Fruit fly (Drosophila melanogaster) whole organism, pupa: Measurements from ENCODE around the gene CG14262.

Experiments
- CG10348 ChIP-seq: fragments of 200-800 bp; sonication (Bioruptor generic); IDR thresholded peaks from 2 replicates; pipeline ENCODE4 v1.3.6; 2022; ENCODE audit warnings: missing biosample characterization, missing genetic modification characterization
- CG12605 ChIP-seq: fragments of 200-800 bp; sonication (Bioruptor generic); IDR thresholded peaks from 2 replicates; pipeline ENCODE4 v1.3.6; 2022; ENCODE audit warnings: missing biosample characterization, missing genetic modification characterization
- CG13204 ChIP-seq: fragments of 200-800 bp; sonication (Bioruptor generic); optimal IDR thresholded peaks from 2 replicates; lab custom pipeline; 2018; ENCODE audit warnings: missing biosample characterization, mild to moderate bottlenecking, missing genetic modification characterization, moderate library complexity
- CG14655 ChIP-seq: fragments of 200-800 bp; sonication (Bioruptor generic); optimal IDR thresholded peaks from 3 replicates; lab custom pipeline; 2017; ENCODE audit warnings: mild to moderate bottlenecking, missing biosample characterization, missing genetic modification reagents, missing genetic modification characterization
- CG15710 ChIP-seq: fragments of 200-800 bp; sonication (Bioruptor generic); optimal IDR thresholded peaks from 2 replicates; lab custom pipeline; 2018; ENCODE audit warnings: missing biosample characterization, mild to moderate bottlenecking, missing genetic modification characterization, moderate library complexity
- CG17806 ChIP-seq: fragments of 200-800 bp; sonication (Bioruptor generic); optimal IDR thresholded peaks from 2 replicates; lab custom pipeline; 2018; ENCODE audit warnings: missing biosample characterization, mild to moderate bottlenecking, missing genetic modification characterization, moderate library complexity
- CG32121 ChIP-seq: fragments of 200-800 bp; sonication (Bioruptor generic); IDR thresholded peaks from 2 replicates; pipeline ENCODE4 v1.3.6; 2022; ENCODE audit warnings: missing biosample characterization, missing genetic modification characterization
- CG34367 ChIP-seq: fragments of 200-800 bp; sonication (Bioruptor generic); optimal IDR thresholded peaks from 2 replicates; lab custom pipeline; 2018; ENCODE audit warnings: missing biosample characterization, mild to moderate bottlenecking, missing genetic modification characterization
- CG4496 ChIP-seq: fragments of 200-800 bp; sonication (Bioruptor generic); IDR thresholded peaks from 3 replicates; pipeline ENCODE4 v1.3.6; 2022; ENCODE audit warnings: missing biosample characterization, missing genetic modification characterization
- CG8159 ChIP-seq: fragments of 200-800 bp; sonication (Bioruptor generic); optimal IDR thresholded peaks from 3 replicates; lab custom pipeline; 2018; ENCODE audit warnings: missing biosample characterization, mild to moderate bottlenecking, missing genetic modification characterization, moderate library complexity
- CG8301 ChIP-seq: fragments of 200-800 bp; sonication (Bioruptor generic); optimal IDR thresholded peaks from 2 replicates; lab custom pipeline; 2018; ENCODE audit warnings: missing biosample characterization, mild to moderate bottlenecking, missing genetic modification characterization
- CG9948 ChIP-seq: fragments of 200-800 bp; sonication (Bioruptor generic); optimal IDR thresholded peaks from 2 replicates; lab custom pipeline; 2018; ENCODE audit warnings: missing biosample characterization, mild to moderate bottlenecking, missing genetic modification characterization, moderate library complexity
- D1 ChIP-seq: fragments of 200-800 bp; sonication (Bioruptor generic); optimal IDR thresholded peaks from 2 replicates; lab custom pipeline; 2018; ENCODE audit warnings: missing biosample characterization, mild to moderate bottlenecking, missing genetic modification characterization, moderate library complexity
- EcR ChIP-seq: fragments of 200-800 bp; sonication (Bioruptor generic); optimal IDR thresholded peaks from 3 replicates; lab custom pipeline; 2019; ENCODE audit warnings: missing biosample characterization, missing genetic modification characterization, mild to moderate bottlenecking, moderate library complexity, missing genetic modification reagents
- Ets98B ChIP-seq: fragments of 200-800 bp; sonication (Bioruptor generic); IDR thresholded peaks from 2 replicates; pipeline ENCODE4 v1.3.6; 2022; ENCODE audit warnings: missing biosample characterization, missing genetic modification characterization
- Pif1A ChIP-seq: fragments of 200-800 bp; sonication (Bioruptor generic); optimal IDR thresholded peaks from 3 replicates; lab custom pipeline; 2016; ENCODE audit warnings: missing biosample characterization, missing genetic modification characterization
- Pif1B ChIP-seq: fragments of 200-800 bp; sonication (Bioruptor generic); optimal IDR thresholded peaks from 3 replicates; lab custom pipeline; 2016; ENCODE audit warnings: missing biosample characterization, missing genetic modification characterization
- Snoo ChIP-seq: fragments of 200-800 bp; sonication (Bioruptor generic); optimal IDR thresholded peaks from 3 replicates; lab custom pipeline; 2017; ENCODE audit warnings: missing biosample characterization, mild to moderate bottlenecking, missing genetic modification characterization, inconsistent platforms
- fd96Ca ChIP-seq: fragments of 200-800 bp; sonication (Bioruptor generic); IDR thresholded peaks from 3 replicates; pipeline ENCODE4 v1.3.6; 2022; ENCODE audit warnings: missing biosample characterization, missing genetic modification characterization
- gl ChIP-seq: fragments of 200-800 bp; sonication (Bioruptor generic); optimal IDR thresholded peaks from 2 replicates; lab custom pipeline; 2018; ENCODE audit warnings: missing biosample characterization, mild to moderate bottlenecking, missing genetic modification characterization
- rn ChIP-seq: fragments of 200-800 bp; sonication (Bioruptor generic); IDR thresholded peaks from 2 replicates; pipeline ENCODE4 v1.3.6; 2022; ENCODE audit warnings: missing biosample characterization, missing genetic modification characterization

Gene CG14262

dm6 chr3R:27247892-27248291, 17.3 kb downstream of the CG14262 start, which contains the start of gene CG5984:
CG5984 (minus strand) TSS chr3R:27247992.
- TF ChIP-seq CG10348 (GFP tag; lab: Robert Waterston, UW) (no peak), CG9948 (tag; lab: Kevin White, UChicago) (no peak), CG34367 (tag; lab: Kevin White, UChicago) (no peak), CG32121 (GFP tag; lab: Robert Waterston, UW) (no peak), Snoo (tag; lab: Kevin White, UChicago) (no peak), CG12605 (GFP tag; lab: Robert Waterston, UW) (no peak)
- TF ChIP-seq, all 21 proteins: peak for 0

- TF ChIP-seq Ets98B (GFP tag; lab: Robert Waterston, UW) (no peak), CG8159 (tag; lab: Kevin White, UChicago) (peak; percentile 87), CG32121 (GFP tag; lab: Robert Waterston, UW) (peak; percentile 49), Pif1B (GFP tag; lab: Kevin White, UChicago) (no peak), CG12605 (GFP tag; lab: Robert Waterston, UW) (peak; percentile 64), CG4496 (GFP tag; lab: Robert Waterston, UW) (peak; percentile 48; the same call in 1 of the 3 replicates), gl (no peak), rn (GFP tag; lab: Robert Waterston, UW) (no peak), CG8301 (tag; lab: Kevin White, UChicago) (peak; percentile 81), Snoo (tag; lab: Kevin White, UChicago) (no peak), CG14655 (no peak), Pif1A (GFP tag; lab: Kevin White, UChicago) (peak; percentile 5), CG13204 (GFP tag; lab: Kevin White, UChicago) (peak; percentile 10), CG17806 (tag; lab: Kevin White, UChicago) (peak; percentile 69), CG10348 (GFP tag; lab: Robert Waterston, UW) (no peak), CG15710 (tag; lab: Kevin White, UChicago) (peak; percentile 80), D1 (no peak), CG34367 (tag; lab: Kevin White, UChicago) (peak; percentile 68), CG9948 (tag; lab: Kevin White, UChicago) (peak; percentile 83), EcR (no peak), fd96Ca (GFP tag; lab: Robert Waterston, UW) (no peak)
Measured at dm6 chr3R:27246264-27246663, 19.0 kb downstream of the CG14262 start.

DNA sequence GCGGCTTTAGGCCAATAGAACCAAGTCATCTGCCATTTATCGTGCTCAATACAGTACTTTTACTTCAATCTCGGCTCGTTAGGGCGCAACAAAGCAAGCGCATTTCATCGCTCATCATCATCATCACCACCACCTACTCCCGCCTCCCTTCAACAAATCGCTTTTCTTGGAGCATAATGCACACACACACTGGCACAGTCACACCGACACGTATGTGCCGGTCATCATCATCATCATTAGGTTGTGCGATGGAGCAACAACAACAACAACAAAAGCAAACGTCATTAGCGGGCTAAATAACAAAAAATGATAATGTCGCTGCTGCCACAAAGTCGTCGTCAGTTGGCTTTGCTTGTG, 19.9 kb downstream of the CG14262 start:
- TF ChIP-seq CG32121 (GFP tag; lab: Robert Waterston, UW) (0 out of 2 replicates have a peak, but pooled peaks have one; percentile 25), gl (no peak), Snoo (tag; lab: Kevin White, UChicago) (no peak)
- TF ChIP-seq, all 21 proteins: peak for 1

DNA sequence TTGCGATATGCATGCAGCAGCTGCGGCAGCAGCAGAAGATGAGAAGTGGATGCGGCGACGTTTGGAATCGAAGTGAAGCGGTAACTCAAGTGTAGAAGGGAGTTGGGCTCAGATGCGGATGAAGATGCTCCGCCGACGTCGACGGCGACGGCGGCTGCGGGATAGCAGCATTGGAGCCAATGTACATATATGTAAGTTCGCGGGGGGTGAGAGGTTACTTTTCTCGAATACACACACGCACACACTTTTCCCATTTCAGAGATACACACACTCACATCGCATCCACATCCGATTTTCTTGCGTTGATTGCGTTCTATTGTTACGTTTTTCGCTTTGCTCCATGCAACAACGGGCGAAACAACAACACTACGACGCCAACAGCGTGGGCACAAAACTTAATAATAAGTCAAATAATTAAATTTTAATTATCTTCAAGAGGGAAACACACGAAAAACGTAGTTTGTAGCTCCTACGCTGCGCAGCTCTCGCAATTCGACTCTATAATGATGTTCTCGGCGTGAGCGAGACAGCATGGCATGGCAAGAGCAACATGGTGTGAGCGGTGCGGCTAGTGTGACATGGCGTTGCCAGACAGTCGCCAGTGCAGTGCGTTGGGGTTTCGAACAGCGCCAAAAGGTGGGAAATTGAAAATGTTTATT, 20.4 kb downstream of the CG14262 start, which contains the start of gene CG18766:
TSS of gene CG18766 (minus strand) at position 508 of the 659 bp plus-strand sequence.
- TF ChIP-seq CG34367 (tag; lab: Kevin White, UChicago), result no peak
- no peak for TF ChIP-seq D1
- TF ChIP-seq CG32121 (GFP tag; lab: Robert Waterston, UW), result no peak
- TF ChIP-seq rn (GFP tag; lab: Robert Waterston, UW), result no peak
- TF ChIP-seq CG8159 (tag; lab: Kevin White, UChicago), result no peak
- TF ChIP-seq Snoo (tag; lab: Kevin White, UChicago), result peak; percentile 26
- no peak for TF ChIP-seq CG10348 (GFP tag; lab: Robert Waterston, UW)
- peak; percentile 26 for TF ChIP-seq gl
- no peak for TF ChIP-seq CG14655
- TF ChIP-seq CG4496 (GFP tag; lab: Robert Waterston, UW), result no peak
- TF ChIP-seq EcR, result peak; percentile 54
- no peak for TF ChIP-seq CG12605 (GFP tag; lab: Robert Waterston, UW)
- no peak for TF ChIP-seq CG9948 (tag; lab: Kevin White, UChicago)
- peak; percentile 82 for TF ChIP-seq CG13204 (GFP tag; lab: Kevin White, UChicago)
- TF ChIP-seq CG15710 (tag; lab: Kevin White, UChicago), result no peak
- TF ChIP-seq CG17806 (tag; lab: Kevin White, UChicago), result no peak
- no peak for TF ChIP-seq Pif1A (GFP tag; lab: Kevin White, UChicago)
- no peak for TF ChIP-seq CG8301 (tag; lab: Kevin White, UChicago)
- 0 out of 3 replicates have a peak, but pooled peaks have one; percentile 17 for TF ChIP-seq fd96Ca (GFP tag; lab: Robert Waterston, UW)
- TF ChIP-seq Ets98B (GFP tag; lab: Robert Waterston, UW), result peak; percentile 24; the same call in 1 of the 2 replicates
- peak; percentile 41 for TF ChIP-seq Pif1B (GFP tag; lab: Kevin White, UChicago)

DNA sequence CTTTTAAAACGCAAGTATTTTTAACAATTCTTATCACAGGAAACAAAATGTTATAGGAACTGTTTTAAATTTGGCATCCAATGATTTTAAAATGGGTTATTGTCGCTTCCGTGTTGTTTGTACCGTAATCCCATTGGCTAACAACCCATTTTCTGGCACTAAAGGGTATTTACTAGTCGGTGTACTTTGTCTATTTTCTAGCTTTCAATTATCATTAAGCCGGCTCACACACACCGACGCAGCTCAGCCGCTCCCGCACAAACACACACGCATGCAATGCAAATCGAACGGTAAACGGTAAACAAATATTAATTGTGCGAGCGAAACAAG, 20.9 kb downstream of the CG14262 start:
- TF ChIP-seq D1 (no peak), EcR (no peak), Snoo (tag; lab: Kevin White, UChicago) (no peak), fd96Ca (GFP tag; lab: Robert Waterston, UW) (no peak; the same call in 2 of the 3 replicates), gl (no peak), CG13204 (GFP tag; lab: Kevin White, UChicago) (no peak), Pif1B (GFP tag; lab: Kevin White, UChicago) (no peak), Ets98B (GFP tag; lab: Robert Waterston, UW) (no peak), CG14655 (no peak), CG17806 (tag; lab: Kevin White, UChicago) (no peak), CG9948 (tag; lab: Kevin White, UChicago) (no peak), CG12605 (GFP tag; lab: Robert Waterston, UW) (no peak), rn (GFP tag; lab: Robert Waterston, UW) (no peak)

- TF ChIP-seq Pif1B (GFP tag; lab: Kevin White, UChicago) (no peak), CG4496 (GFP tag; lab: Robert Waterston, UW) (no peak), CG34367 (tag; lab: Kevin White, UChicago) (no peak), CG9948 (tag; lab: Kevin White, UChicago) (no peak), CG12605 (GFP tag; lab: Robert Waterston, UW) (no peak), CG8159 (tag; lab: Kevin White, UChicago) (no peak), Snoo (tag; lab: Kevin White, UChicago) (no peak), EcR (no peak), Ets98B (GFP tag; lab: Robert Waterston, UW) (no peak), CG15710 (tag; lab: Kevin White, UChicago) (no peak), CG17806 (tag; lab: Kevin White, UChicago) (no peak), Pif1A (GFP tag; lab: Kevin White, UChicago) (no peak), CG13204 (GFP tag; lab: Kevin White, UChicago) (no peak), rn (GFP tag; lab: Robert Waterston, UW) (no peak), CG8301 (tag; lab: Kevin White, UChicago) (no peak), CG10348 (GFP tag; lab: Robert Waterston, UW) (no peak), CG32121 (GFP tag; lab: Robert Waterston, UW) (no peak), D1 (no peak)
Measured at dm6 chr3R:27240967-27241366, 24.3 kb downstream of the CG14262 start, which contains the start of gene CG17991. CG17991 (plus strand) TSS chr3R:27241267.
